Fruit fly (Drosophila melanogaster): ENCODE measurements around the gene eIF4E6.
A peak's percentile ranks its signal among the peaks of the same experiment; 100 is the strongest.

Gene eIF4E6

DNA sequence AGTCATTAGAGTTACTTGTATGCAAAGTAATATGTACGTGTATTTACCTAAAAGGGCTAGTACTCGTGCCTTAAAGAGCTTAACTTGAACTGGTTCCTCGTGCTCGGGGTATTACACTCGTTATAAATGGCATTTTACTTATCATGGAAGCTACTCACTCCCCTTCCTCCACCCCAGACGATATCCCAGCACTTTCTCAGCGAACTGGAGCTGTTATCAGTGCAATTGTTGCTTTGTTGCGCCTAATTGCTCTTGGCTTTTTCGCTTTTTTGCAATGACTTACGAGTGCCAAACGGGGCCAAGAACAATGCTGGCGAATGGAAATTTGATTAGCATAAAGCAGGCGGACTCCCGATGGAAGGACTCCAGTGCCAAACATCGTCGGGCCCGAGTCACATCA lies 40.1 kb upstream of the eIF4E6 start:
- TF ChIP-seq h (GFP tag; optimal IDR thresholded peaks at IDR 0.05) (peak; percentile 34), Rel (GFP tag; optimal IDR thresholded peaks at IDR 0.05) (no peak), Rel (tag; optimal IDR thresholded peaks at IDR 0.05) (peak; percentile 29), Sp1 (GFP tag; optimal IDR thresholded peaks at IDR 0.05) (peak; percentile 9), fru (GFP tag; optimal IDR thresholded peaks at IDR 0.05) (peak; percentile 28), woc (GFP tag; optimal IDR thresholded peaks at IDR 0.05) (no peak)

DNA sequence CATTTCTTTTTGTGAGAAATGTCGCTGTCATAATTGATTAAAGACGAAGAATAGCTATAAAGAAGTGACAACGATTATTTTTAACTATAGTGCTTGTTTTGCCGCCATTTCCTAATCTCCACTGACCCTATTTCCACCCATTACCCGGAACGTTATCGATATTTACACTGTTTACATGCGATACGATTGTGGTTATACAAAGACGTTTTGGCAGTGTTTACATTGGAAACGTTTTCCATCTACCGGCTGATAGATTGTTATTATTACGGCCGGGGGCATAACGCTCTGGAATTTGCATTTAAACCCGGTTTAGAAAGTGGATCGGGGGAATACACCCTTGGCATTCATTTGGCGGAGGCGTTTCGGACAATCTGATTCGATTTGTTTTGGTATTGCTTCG lies 39.3 kb upstream of the eIF4E6 start:
- no peak for TF ChIP-seq Abd-B (GFP tag; optimal IDR thresholded peaks at IDR 0.05)
- TF ChIP-seq Dfd (GFP tag; optimal IDR thresholded peaks at IDR 0.05) = no peak
- no peak for TF ChIP-seq sage (GFP tag; optimal IDR thresholded peaks at IDR 0.05)
- no peak for TF ChIP-seq sv (GFP tag; optimal IDR thresholded peaks at IDR 0.05)
- no peak for TF ChIP-seq Dif (GFP tag; optimal IDR thresholded peaks at IDR 0.05; ENCODE audit: partially characterized antibody)
- no peak for TF ChIP-seq CrebA (GFP tag; optimal IDR thresholded peaks at IDR 0.05; ENCODE audit: borderline replicate concordance)
- no peak for TF ChIP-seq GATAd (GFP tag; optimal IDR thresholded peaks at IDR 0.05)
- no peak for TF ChIP-seq woc (GFP tag; optimal IDR thresholded peaks at IDR 0.05)
- TF ChIP-seq Hr83 (GFP tag; optimal IDR thresholded peaks at IDR 0.05; ENCODE audit: poor library complexity, severe bottlenecking) = no peak
- TF ChIP-seq brk (GFP tag; optimal IDR thresholded peaks at IDR 0.05) = no peak
- TF ChIP-seq ey (GFP tag; optimal IDR thresholded peaks at IDR 0.05) = no peak
- no peak for TF ChIP-seq Hr78 (GFP tag; optimal IDR thresholded peaks at IDR 0.05)
- TF ChIP-seq Sp1 (GFP tag; optimal IDR thresholded peaks at IDR 0.05) = no peak
- no peak for TF ChIP-seq rgr (GFP tag; optimal IDR thresholded peaks at IDR 0.05)
- TF ChIP-seq Myc (optimal IDR thresholded peaks at IDR 0.05) = no peak
- no peak for TF ChIP-seq dsf (GFP tag; optimal IDR thresholded peaks at IDR 0.05; ENCODE audit: borderline replicate concordance)
- TF ChIP-seq CG9705 (GFP tag; optimal IDR thresholded peaks at IDR 0.05) = no peak
- no peak for TF ChIP-seq Jra (GFP tag; optimal IDR thresholded peaks at IDR 0.05)
- TF ChIP-seq CG32264 (GFP tag; optimal IDR thresholded peaks at IDR 0.05) = no peak

DNA sequence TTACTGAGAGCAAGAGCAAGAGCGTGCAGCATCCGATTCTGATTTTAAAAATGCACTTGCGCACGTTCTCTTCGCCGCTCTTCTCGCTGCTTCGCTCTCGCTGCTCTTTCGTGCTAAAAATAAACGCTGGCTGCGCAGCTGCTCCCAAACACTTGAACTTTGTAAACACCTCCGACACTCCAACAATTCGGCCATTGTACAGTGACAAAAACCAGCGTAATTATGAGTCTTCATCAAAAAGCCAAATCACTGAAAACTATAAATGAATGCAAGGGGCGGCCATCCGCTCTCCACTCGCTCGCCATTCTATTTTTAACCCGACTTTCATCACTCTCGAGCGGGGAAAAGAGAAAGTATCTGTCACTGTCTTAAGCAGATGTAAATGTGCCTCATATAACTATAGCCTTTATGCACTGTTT lies 37.7 kb upstream of the eIF4E6 start:
- peak; percentile 5 for TF ChIP-seq ey (GFP tag; optimal IDR thresholded peaks at IDR 0.05)
- TF ChIP-seq rgr (GFP tag; optimal IDR thresholded peaks at IDR 0.05) = peak; percentile 34
- TF ChIP-seq fru (GFP tag; optimal IDR thresholded peaks at IDR 0.05) = peak; percentile 54
- peak; percentile 32 for TF ChIP-seq h (GFP tag; optimal IDR thresholded peaks at IDR 0.05)
- TF ChIP-seq OdsH (GFP tag; optimal IDR thresholded peaks at IDR 0.05) = peak; percentile 10
- TF ChIP-seq dl (GFP tag; optimal IDR thresholded peaks at IDR 0.05; ENCODE audit: insufficient read depth in 1 of 2, partially characterized antibody in 2 of 2) = peak in 1 of 2 experiments; percentile 84
- TF ChIP-seq Hnf4 (GFP tag; optimal IDR thresholded peaks at IDR 0.05) = peak; percentile 18
- TF ChIP-seq Hr78 (GFP tag; optimal IDR thresholded peaks at IDR 0.05) = no peak
- no peak for TF ChIP-seq Jra (GFP tag; optimal IDR thresholded peaks at IDR 0.05)
- TF ChIP-seq CrebA (GFP tag; optimal IDR thresholded peaks at IDR 0.05; ENCODE audit: borderline replicate concordance) = no peak
- TF ChIP-seq dsf (GFP tag; optimal IDR thresholded peaks at IDR 0.05; ENCODE audit: borderline replicate concordance) = no peak
- TF ChIP-seq foxo (GFP tag; optimal IDR thresholded peaks at IDR 0.05) = peak in 1 of 2 experiments; percentile 37
- no peak for TF ChIP-seq pan (optimal IDR thresholded peaks at IDR 0.05)
- TF ChIP-seq Hr83 (GFP tag; optimal IDR thresholded peaks at IDR 0.05; ENCODE audit: poor library complexity, severe bottlenecking) = no peak
- TF ChIP-seq br (GFP tag; optimal IDR thresholded peaks at IDR 0.05) = peak; percentile 57
- TF ChIP-seq Dif (GFP tag; optimal IDR thresholded peaks at IDR 0.05; ENCODE audit: partially characterized antibody) = peak; percentile 64

DNA sequence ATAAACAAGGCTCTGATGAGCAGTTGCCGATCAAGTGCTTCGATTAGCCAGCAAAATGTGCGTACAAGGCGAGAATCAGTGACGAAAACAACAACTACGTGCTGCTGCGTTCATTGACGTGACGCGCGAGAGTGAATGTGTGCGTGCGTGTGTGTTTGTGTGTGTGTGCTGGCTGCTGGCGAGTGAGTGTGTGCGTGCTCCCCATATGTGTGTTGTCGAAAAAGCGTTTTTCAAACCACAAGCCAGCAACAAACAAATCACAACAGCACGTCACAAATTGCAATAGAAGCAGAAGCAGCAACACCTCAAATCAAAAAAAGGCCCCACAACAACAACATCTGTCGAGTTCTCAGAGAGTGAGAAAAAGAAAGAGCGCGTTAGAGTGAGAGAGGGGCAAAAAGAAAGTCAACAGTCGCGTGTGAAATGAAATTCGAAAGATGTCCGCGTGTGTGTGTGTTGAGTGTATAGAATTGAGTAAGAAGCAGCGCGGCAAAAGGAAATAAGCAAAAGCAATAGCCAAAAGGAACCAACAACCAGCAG lies 37.0 kb upstream of the eIF4E6 start:
- TF ChIP-seq Dfd (GFP tag; optimal IDR thresholded peaks at IDR 0.05) = no peak
- TF ChIP-seq ey (GFP tag; optimal IDR thresholded peaks at IDR 0.05) = no peak
- peak; percentile 71 for TF ChIP-seq Dif (GFP tag; optimal IDR thresholded peaks at IDR 0.05; ENCODE audit: partially characterized antibody)
- peak in 1 of 2 experiments; percentile 50 for TF ChIP-seq dl (GFP tag; optimal IDR thresholded peaks at IDR 0.05; ENCODE audit: insufficient read depth in 1 of 2, partially characterized antibody in 2 of 2)
- peak; percentile 45 for TF ChIP-seq psq (GFP tag; optimal IDR thresholded peaks at IDR 0.05)
- TF ChIP-seq N (GFP tag; optimal IDR thresholded peaks at IDR 0.05) = peak; percentile 47

Data from whole organism, wandering third instar larva.